Worm (Caenorhabditis elegans): ENCODE data around the gene M01H9.10.

Gene M01H9.10

ce11 chrIV:4469770-4470709 is 9.9 kb downstream of the M01H9.10 start (continued):
- no peak for TF ChIP-seq F33H1.4 (GFP tag; IDR thresholded peaks at IDR 0.05)
- TF ChIP-seq lin-40 (tag; optimal IDR thresholded peaks at IDR 0.05), result peak; percentile 15
- peak; percentile 94 for TF ChIP-seq K12H6.12 (tag; optimal IDR thresholded peaks at IDR 0.05)
- peak; percentile 15 for TF ChIP-seq mel-28 (tag; optimal IDR thresholded peaks at IDR 0.05; ENCODE audit: borderline replicate concordance)
- peak; percentile 82 for TF ChIP-seq somi-1 (GFP tag; optimal IDR thresholded peaks at IDR 0.05)
- 0 out of 2 replicates have a peak, but pooled peaks have one; percentile 39 for TF ChIP-seq hlh-26 (GFP tag; conservative IDR thresholded peaks at IDR 0.05)
- TF ChIP-seq Y79H2A.3 (GFP tag; conservative IDR thresholded peaks at IDR 0.05), result 0 out of 2 replicates have a peak, but pooled peaks have one; percentile 8
- 0 out of 2 replicates have a peak, but pooled peaks have one; percentile 24 for TF ChIP-seq ztf-28 (GFP tag; IDR thresholded peaks at IDR 0.05)
- TF ChIP-seq nhr-80 (tag; optimal IDR thresholded peaks at IDR 0.05), result peak; percentile 42
- peak; percentile 79 for TF ChIP-seq F52B5.7 (tag; optimal IDR thresholded peaks at IDR 0.05)
- TF ChIP-seq tbp1 (GFP tag; optimal IDR thresholded peaks at IDR 0.05), result peak; percentile 62
- TF ChIP-seq gei-17 (GFP tag; optimal IDR thresholded peaks at IDR 0.05), result peak; percentile 25
- no peak for TF ChIP-seq F39B2.1 (GFP tag; IDR thresholded peaks at IDR 0.05)
- TF ChIP-seq zfh-2 (GFP tag; conservative IDR thresholded peaks at IDR 0.05), result peak; percentile 89
- peak; percentile 18 for TF ChIP-seq atf-7 (tag; optimal IDR thresholded peaks at IDR 0.05)
- TF ChIP-seq lin-35 (GFP tag; optimal IDR thresholded peaks at IDR 0.05), result peak in 1 of 3 experiments; percentile 19
- TF ChIP-seq tlf-1 (GFP tag; optimal IDR thresholded peaks at IDR 0.05), result peak; percentile 9
- no peak for TF ChIP-seq F23B12.7 (tag; optimal IDR thresholded peaks at IDR 0.05; ENCODE audit: insufficient read depth)
- TF ChIP-seq ztf-18 (tag; optimal IDR thresholded peaks at IDR 0.05), result peak; percentile 43
- no peak for TF ChIP-seq efl-1 (GFP tag; optimal IDR thresholded peaks at IDR 0.05)
- peak; percentile 22 for TF ChIP-seq lsl-1 (GFP tag; optimal IDR thresholded peaks at IDR 0.05)
- peak; percentile 4 for TF ChIP-seq repo-1 (tag; optimal IDR thresholded peaks at IDR 0.05)
- 0 out of 2 replicates have a peak, but pooled peaks have one; percentile 12 for TF ChIP-seq attf-6 (GFP tag; IDR thresholded peaks at IDR 0.05)
- TF ChIP-seq athp-1 (tag; optimal IDR thresholded peaks at IDR 0.05), result peak; percentile 35
- TF ChIP-seq attf-5 (GFP tag; optimal IDR thresholded peaks at IDR 0.05), result peak; percentile 24
- peak; percentile 86 for TF ChIP-seq ama-1 (optimal IDR thresholded peaks at IDR 0.05)
- no peak for TF ChIP-seq ama-1 (GFP tag; optimal IDR thresholded peaks at IDR 0.05)
- TF ChIP-seq hsf-1 (GFP tag; IDR thresholded peaks at IDR 0.05), result no peak
- peak; percentile 43 for TF ChIP-seq ceh-79 (tag; optimal IDR thresholded peaks at IDR 0.05)
- no peak for TF ChIP-seq xnd-1 (tag; optimal IDR thresholded peaks at IDR 0.05)
- TF ChIP-seq unc-62 (GFP tag; optimal IDR thresholded peaks at IDR 0.05), result no peak
- TF ChIP-seq ceh-27 (GFP tag; optimal IDR thresholded peaks at IDR 0.05), result peak; percentile 79
- peak; percentile 75 for TF ChIP-seq K11D2.4 (GFP tag; IDR thresholded peaks at IDR 0.05)
- 0 out of 2 replicates have a peak, but pooled peaks have one; percentile 3 for TF ChIP-seq egl-18 (GFP tag; IDR thresholded peaks at IDR 0.05)
- TF ChIP-seq B0336.3 (GFP tag; IDR thresholded peaks at IDR 0.05), result peak; percentile 74
- TF ChIP-seq akir-1 (GFP tag; optimal IDR thresholded peaks at IDR 0.05), result peak; percentile 7
- TF ChIP-seq mcd-1 (GFP tag; IDR thresholded peaks at IDR 0.05), result peak; percentile 64
- TF ChIP-seq lir-1 (GFP tag; conservative IDR thresholded peaks at IDR 0.05), result peak; percentile 42; the same call in 1 of the 2 replicates
- no peak for TF ChIP-seq let-607 (tag; optimal IDR thresholded peaks at IDR 0.05)
- TF ChIP-seq attf-3 (GFP tag; conservative IDR thresholded peaks at IDR 0.05), result 0 out of 2 replicates have a peak, but pooled peaks have one; percentile 10
- TF ChIP-seq snpc-4 (GFP tag; optimal IDR thresholded peaks at IDR 0.05), result no peak
- TF ChIP-seq snpc-4 (tag; optimal IDR thresholded peaks at IDR 0.05), result peak in 1 of 4 experiments; percentile 37
